Fruit fly (Drosophila melanogaster) Kc167 (cell line): Measurements from ENCODE around the gene Oseg1.

Experiments
- Myc ChIP-seq: fragments of >200 bp; optimal IDR thresholded peaks from 2 replicates; lab custom pipeline; 2017; ENCODE audit warnings: missing external identifiers
- Sin3A ChIP-seq: fragments of >200 bp; optimal IDR thresholded peaks from 2 replicates; lab custom pipeline; 2018; ENCODE audit warnings: missing external identifiers
- h ChIP-seq: fragments of >200 bp; optimal IDR thresholded peaks from 3 replicates; lab custom pipeline; 2018; ENCODE audit warnings: missing external identifiers
- insv ChIP-seq: fragments of >200 bp; optimal IDR thresholded peaks from 3 replicates; lab custom pipeline; 2018; ENCODE audit warnings: missing external identifiers
- psq ChIP-seq: fragments of >200 bp; optimal IDR thresholded peaks from 2 replicates; lab custom pipeline; 2017; ENCODE audit warnings: missing external identifiers
- ttk ChIP-seq: sonication (Bioruptor generic); optimal IDR thresholded peaks from 2 replicates; lab custom pipeline; 2017; ENCODE audit warnings: missing external identifiers

Oseg1 gene

DNA sequence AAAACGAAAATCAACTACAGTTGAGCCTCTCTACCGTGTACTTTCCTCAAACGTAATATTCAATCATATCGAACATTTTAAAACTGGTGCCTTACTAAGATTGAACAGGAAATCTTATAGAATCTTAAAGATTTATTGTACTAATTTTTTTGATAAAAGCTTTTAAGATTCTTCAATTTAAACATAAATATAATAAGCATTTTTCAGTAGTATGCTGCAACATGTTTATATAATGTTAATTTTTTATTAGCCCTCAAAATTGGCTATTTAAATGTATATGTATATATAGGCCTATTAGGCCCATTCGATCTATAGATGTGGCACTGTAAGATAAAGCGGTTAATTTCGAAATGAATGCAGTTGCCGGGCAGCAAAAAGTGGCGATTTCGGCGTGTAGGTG is 41.1 kb downstream of the Oseg1 start:
- TF ChIP-seq Myc (lab: Kevin White, UChicago) (no peak), insv (lab: Kevin White, UChicago) (no peak), Sin3A (lab: Kevin White, UChicago) (no peak), psq (lab: Kevin White, UChicago) (no peak), h (lab: Kevin White, UChicago) (no peak), ttk (lab: Kevin White, UChicago) (no peak)

DNA sequence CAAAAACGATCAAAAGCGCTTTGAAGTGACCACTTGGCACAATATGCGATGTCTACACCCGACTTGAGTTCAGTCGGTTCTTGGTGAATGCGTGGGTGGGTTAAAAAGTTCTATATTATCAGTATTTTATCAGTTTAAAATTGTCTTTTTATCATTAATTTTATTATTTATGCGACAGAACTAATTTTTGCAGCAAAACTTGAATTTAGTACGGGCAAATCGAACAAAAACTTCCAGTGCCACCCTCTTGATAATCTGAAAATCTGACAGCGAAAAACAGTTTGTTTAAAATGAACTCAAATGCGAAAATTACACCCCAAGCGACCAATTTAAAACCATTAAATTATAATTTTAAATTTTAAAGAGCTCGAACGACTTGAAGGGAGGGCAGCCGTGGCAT is 41.7 kb downstream of the Oseg1 start:
- TF ChIP-seq h (lab: Kevin White, UChicago) (no peak), psq (lab: Kevin White, UChicago) (no peak), Sin3A (lab: Kevin White, UChicago) (no peak), Myc (lab: Kevin White, UChicago) (no peak), insv (lab: Kevin White, UChicago) (no peak), ttk (lab: Kevin White, UChicago) (no peak)

DNA sequence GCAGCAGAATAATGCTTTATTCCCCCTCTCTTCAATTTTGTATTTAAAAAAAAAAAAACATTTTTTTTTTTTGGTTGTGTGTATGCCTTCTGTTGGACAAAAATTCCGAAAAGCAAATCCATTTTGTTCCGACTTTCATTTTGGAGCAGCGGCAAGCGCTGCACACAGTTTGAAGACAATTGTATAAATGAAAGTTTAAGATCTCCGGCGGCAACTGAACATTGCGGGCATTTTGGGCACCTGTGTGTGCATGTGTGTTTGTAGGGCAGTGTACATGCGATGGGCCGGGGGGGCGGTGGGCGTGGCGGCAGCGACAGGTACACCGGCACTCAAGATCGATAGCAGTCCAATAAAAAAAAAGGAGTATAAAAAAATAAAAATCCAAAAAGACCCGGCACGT is 43.2 kb downstream of the Oseg1 start:
- no peak for TF ChIP-seq ttk (lab: Kevin White, UChicago)
- TF ChIP-seq Myc (lab: Kevin White, UChicago), result no peak
- no peak for TF ChIP-seq Sin3A (lab: Kevin White, UChicago)
- TF ChIP-seq h (lab: Kevin White, UChicago), result no peak
- TF ChIP-seq insv (lab: Kevin White, UChicago), result no peak
- no peak for TF ChIP-seq psq (lab: Kevin White, UChicago)

DNA sequence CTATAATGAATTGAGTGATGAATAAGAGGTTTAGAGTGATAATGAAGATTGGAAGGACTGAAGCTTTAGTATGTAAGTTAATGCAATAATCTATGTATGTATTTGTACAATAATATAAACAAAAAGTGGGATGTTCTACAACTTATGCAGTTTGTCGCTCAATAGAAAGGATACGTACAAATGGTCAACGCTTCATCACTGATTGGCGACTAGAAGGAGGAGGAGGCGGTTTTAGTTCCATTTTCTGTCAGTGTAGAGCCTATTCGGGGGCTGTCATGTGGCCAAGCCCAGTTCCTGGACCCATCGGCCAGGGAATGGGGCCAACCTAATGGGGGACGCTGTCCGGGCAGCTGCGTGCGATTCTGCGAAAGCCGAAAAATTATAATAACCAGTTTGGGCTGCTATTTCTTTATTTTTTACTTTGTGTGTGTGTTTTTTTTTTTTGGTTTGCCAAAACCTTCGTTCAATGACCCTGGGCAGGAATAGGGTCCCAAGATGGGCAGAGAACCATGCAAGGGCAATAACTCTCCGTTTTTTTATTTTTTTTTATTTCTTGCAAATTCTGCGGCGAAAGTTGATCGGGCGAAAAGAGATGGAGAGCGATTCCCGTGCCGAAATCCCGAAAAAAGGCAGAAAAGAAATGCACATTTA is 43.8 kb downstream of the Oseg1 start:
- no peak for TF ChIP-seq Sin3A (lab: Kevin White, UChicago)
- no peak for TF ChIP-seq psq (lab: Kevin White, UChicago)
- no peak for TF ChIP-seq h (lab: Kevin White, UChicago)
- TF ChIP-seq insv (lab: Kevin White, UChicago), result no peak
- no peak for TF ChIP-seq Myc (lab: Kevin White, UChicago)
- TF ChIP-seq ttk (lab: Kevin White, UChicago), result no peak

DNA sequence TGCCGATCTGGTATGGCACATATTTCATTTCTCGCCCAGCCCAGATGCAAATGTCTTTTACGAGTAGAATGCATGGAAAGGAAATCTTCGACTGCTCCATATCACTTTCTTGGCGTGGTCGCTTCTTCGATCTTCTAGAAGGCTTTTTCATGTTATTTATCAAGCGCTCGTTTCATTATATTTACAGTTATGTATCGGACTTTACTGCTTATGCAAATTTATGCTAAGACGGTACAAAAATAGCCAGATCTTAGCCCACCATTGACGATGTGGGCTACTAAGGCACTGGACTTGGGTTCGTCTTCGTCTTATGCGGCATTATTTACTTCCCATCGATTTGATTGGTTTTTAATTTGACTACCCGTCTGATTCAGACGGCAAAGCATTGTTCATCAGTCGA is 49.4 kb downstream of the Oseg1 start:
- TF ChIP-seq h (lab: Kevin White, UChicago), result no peak
- TF ChIP-seq Sin3A (lab: Kevin White, UChicago), result no peak
- TF ChIP-seq insv (lab: Kevin White, UChicago), result no peak
- TF ChIP-seq psq (lab: Kevin White, UChicago), result no peak
- TF ChIP-seq ttk (lab: Kevin White, UChicago), result no peak
- TF ChIP-seq Myc (lab: Kevin White, UChicago), result no peak

DNA sequence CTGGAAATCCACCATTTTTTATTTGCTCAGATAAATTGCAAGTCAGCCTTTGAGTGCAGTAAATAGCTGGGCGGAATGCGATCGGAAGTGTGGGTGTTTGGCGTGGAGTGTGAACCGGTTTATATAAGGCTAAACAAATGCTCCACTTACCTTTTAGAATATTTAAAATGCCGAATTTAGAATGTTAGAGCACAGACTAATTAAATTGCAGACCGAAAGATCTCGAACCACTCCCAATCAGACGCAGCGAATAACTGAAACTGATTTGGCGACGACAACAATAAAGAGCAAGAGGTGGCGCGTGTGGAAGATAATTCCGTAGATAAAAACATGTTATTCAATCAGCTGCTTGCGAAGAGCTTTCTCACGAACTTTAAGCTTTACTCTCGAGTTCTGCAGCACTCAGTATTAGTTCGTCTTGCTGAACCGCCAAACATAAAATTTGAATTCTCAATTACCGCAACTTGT is 51.9 kb downstream of the Oseg1 start, which contains the start of gene Idh:
Gene Idh (minus strand): TSS at position 264 of the 468 bp plus-strand sequence.
- TF ChIP-seq insv (lab: Kevin White, UChicago) (no peak), psq (lab: Kevin White, UChicago) (no peak), h (lab: Kevin White, UChicago) (no peak), ttk (lab: Kevin White, UChicago) (no peak), Myc (lab: Kevin White, UChicago) (no peak), Sin3A (lab: Kevin White, UChicago) (no peak)

DNA sequence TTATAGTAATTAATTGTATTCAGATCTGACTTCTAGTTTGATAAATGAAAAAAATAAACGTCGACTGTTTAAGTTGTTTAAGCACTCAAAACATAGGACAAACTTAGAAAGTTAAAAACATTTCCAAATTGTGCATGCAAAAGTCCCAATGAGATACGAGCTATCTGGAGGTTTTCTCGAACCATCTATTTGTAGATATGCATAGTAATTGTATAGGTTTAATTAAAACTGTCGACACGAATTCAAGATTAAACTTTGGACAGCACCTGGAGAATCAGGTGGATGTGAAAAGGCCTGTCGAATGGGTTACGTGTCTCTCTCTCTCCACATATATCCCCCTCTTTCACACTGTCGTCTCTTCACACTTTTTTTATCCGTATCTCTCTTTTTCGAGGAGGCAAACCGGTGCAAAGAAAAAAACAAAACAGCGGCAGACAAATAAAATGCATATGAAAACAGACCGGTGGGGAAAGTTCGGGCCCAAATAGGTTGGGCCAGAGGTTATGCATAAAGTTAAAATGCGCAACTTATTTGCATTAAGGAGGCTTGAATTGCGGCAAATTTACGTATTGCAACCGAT is 52.5 kb downstream of the Oseg1 start:
- TF ChIP-seq ttk (lab: Kevin White, UChicago) (no peak), psq (lab: Kevin White, UChicago) (no peak), h (lab: Kevin White, UChicago) (no peak), Myc (lab: Kevin White, UChicago) (no peak), Sin3A (lab: Kevin White, UChicago) (no peak), insv (lab: Kevin White, UChicago) (no peak)

DNA sequence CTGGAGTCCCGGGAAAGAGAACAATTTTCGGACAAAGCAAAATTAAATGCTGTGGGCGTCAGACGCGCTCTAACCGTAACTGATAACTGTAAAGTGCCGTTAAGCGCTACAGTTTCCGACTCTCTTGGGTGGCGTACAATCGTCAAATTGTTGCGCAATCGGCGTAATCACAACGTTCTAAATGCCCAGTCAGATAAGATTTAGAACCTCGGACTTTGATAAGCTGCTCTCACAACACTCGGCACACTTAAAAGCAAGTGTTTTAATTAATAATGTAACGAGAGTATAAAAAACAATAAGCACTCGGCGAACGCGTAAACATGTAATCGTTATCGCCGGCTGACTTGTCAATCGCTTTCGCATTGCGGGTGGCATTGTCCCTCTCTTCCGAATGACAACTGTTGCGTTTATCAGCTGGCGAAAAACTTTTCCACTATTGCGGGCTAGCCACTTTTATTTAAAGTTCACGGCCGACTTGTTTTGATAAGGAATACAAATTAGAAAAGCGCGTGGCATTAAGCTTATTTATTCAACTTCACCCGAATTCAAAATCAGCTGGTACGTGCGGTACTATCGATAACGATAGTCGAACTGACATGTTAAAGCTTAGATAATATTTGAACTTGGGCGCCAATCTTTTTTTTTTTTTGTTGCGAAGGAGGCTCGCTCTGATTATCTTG is 53.7 kb downstream of the Oseg1 start:
- TF ChIP-seq psq (lab: Kevin White, UChicago) (no peak), Sin3A (lab: Kevin White, UChicago) (no peak), ttk (lab: Kevin White, UChicago) (no peak), Myc (lab: Kevin White, UChicago) (no peak)

DNA sequence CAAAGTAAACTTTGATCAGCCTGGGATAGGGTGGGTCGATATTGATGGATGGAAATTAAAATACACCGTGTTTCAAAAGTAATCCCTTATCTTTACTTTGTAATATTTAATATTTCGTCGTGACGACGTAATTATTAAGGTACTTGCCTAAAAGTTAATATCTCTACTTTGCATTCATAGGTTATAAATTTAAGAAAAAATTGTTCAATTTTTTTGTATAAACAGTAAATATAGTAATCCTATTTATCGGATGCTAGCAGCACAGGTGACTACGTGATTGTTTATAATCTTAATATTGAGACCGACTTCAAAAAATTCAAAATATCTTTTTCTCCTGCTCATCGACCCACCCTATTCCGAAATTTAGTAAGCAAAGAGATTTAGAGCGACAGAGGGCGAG is 54.5 kb downstream of the Oseg1 start:
- no peak for TF ChIP-seq ttk (lab: Kevin White, UChicago)
- no peak for TF ChIP-seq h (lab: Kevin White, UChicago)
- TF ChIP-seq Sin3A (lab: Kevin White, UChicago), result no peak
- TF ChIP-seq psq (lab: Kevin White, UChicago), result no peak
